Worm (Caenorhabditis elegans) whole organism, L1 larva: ENCODE results near the gene K08F4.3.

Source experiments
- C04F5.9 ChIP-seq: sonication (generic microtip); optimal IDR thresholded peaks from 2 replicates; lab custom pipeline; 2016; ENCODE audit warnings: missing genetic modification characterization, missing compliant biosample characterization
- C34B4.2 ChIP-seq: sonication (generic microtip); optimal IDR thresholded peaks from 2 replicates; lab custom pipeline; 2017; ENCODE audit warnings: mild to moderate bottlenecking, missing genetic modification characterization, missing compliant biosample characterization
- F16B12.6 ChIP-seq: fragments of 150-350 bp; optimal IDR thresholded peaks from 2 replicates; lab custom pipeline; 2014; ENCODE audit warnings: missing biosample characterization, missing genetic modification characterization
- alr-1 ChIP-seq: fragments of 200-800 bp; sonication (Bioruptor generic); optimal IDR thresholded peaks from 2 replicates; lab custom pipeline; 2018; ENCODE audit warnings: borderline replicate concordance, mild to moderate bottlenecking, missing genetic modification characterization, missing compliant biosample characterization
- ama-1 ChIP-seq: fragments of 150-350 bp; optimal IDR thresholded peaks from 2 replicates; lab custom pipeline; 2014
- ceh-82 ChIP-seq, 3 experiments: fragments of 150-350 bp in 1 of 3; sonication (generic microtip) in 2 of 3; optimal IDR thresholded peaks; 2 replicates each; lab custom pipeline; 2014 to 2017; ENCODE audit warnings: missing biosample characterization in 3 of 3, missing genetic modification characterization in 3 of 3
- ceh-88 ChIP-seq: fragments of 200-800 bp; sonication (Bioruptor generic); IDR thresholded peaks from 2 replicates; pipeline ENCODE4 v1.3.6; 2022; ENCODE audit warnings: missing genetic modification characterization, missing compliant biosample characterization
- ces-1 ChIP-seq: fragments of 150-350 bp; optimal IDR thresholded peaks from 2 replicates; lab custom pipeline; 2014; ENCODE audit warnings: missing biosample characterization, missing genetic modification reagents, missing genetic modification characterization
- dpl-1 ChIP-seq, 3 experiments: fragments of 150-350 bp in 2 of 3; sonication (generic microtip) in 1 of 3; optimal IDR thresholded peaks; 2 replicates each; lab custom pipeline; 2014 to 2017; ENCODE audit warnings: missing biosample characterization in 3 of 3, missing genetic modification characterization in 3 of 3, missing genetic modification reagents in 3 of 3
- efl-1 ChIP-seq, 4 experiments: fragments of 150-350 bp; optimal IDR thresholded peaks in 3 of 4; peaks in 1 of 4; 1 replicate in 1 of 4; 2 replicates in 3 of 4; lab custom pipeline; 2014; ENCODE audit warnings: missing biosample characterization in 2 of 4, missing genetic modification characterization in 2 of 4, missing genetic modification reagents in 2 of 4
- egl-13 ChIP-seq: sonication (generic microtip); optimal IDR thresholded peaks from 2 replicates; lab custom pipeline; 2016; ENCODE audit warnings: missing genotype, missing genetic modification reagents, missing genetic modification characterization, missing compliant biosample characterization
- egl-27 ChIP-seq, 2 experiments: fragments of 150-350 bp in 1 of 2; sonication (generic microtip); optimal IDR thresholded peaks; 3 replicates each; lab custom pipeline; 2017 to 2018; ENCODE audit warnings: missing biosample characterization in 2 of 2, missing genetic modification characterization in 2 of 2, missing genetic modification reagents in 2 of 2
- elt-2 ChIP-seq: sonication (generic microtip); optimal IDR thresholded peaks from 2 replicates; lab custom pipeline; 2016; ENCODE audit warnings: missing genetic modification characterization, mild to moderate bottlenecking, inconsistent platforms, missing compliant biosample characterization, missing genetic modification reagents
- elt-3 ChIP-seq, 6 experiments: fragments of 150-350 bp in 1 of 6; sonication (generic microtip); optimal IDR thresholded peaks; 2 replicates each; lab custom pipeline; 2017 to 2018; ENCODE audit warnings: missing biosample characterization in 6 of 6, missing genetic modification characterization in 6 of 6, inconsistent platforms in 1 of 6
- ets-5 ChIP-seq: fragments of 200-800 bp; sonication (Bioruptor generic); IDR thresholded peaks from 2 replicates; pipeline ENCODE4 v1.3.6; 2022; ENCODE audit warnings: missing genetic modification characterization, missing compliant biosample characterization
- grh-1 ChIP-seq: fragments of 200-800 bp; sonication (Bioruptor generic); IDR thresholded peaks from 2 replicates; pipeline ENCODE4 v1.3.6; 2022; ENCODE audit warnings: missing genetic modification reagents, missing genetic modification characterization, missing compliant biosample characterization
- hlh-17 ChIP-seq: fragments of 200-800 bp; sonication (Bioruptor generic); optimal IDR thresholded peaks from 2 replicates; lab custom pipeline; 2018; ENCODE audit warnings: missing genetic modification characterization, mild to moderate bottlenecking, missing compliant biosample characterization, moderate library complexity, borderline replicate concordance
- hlh-4 ChIP-seq: sonication (generic microtip); optimal IDR thresholded peaks from 2 replicates; lab custom pipeline; 2016; ENCODE audit warnings: mild to moderate bottlenecking, missing genetic modification characterization, missing compliant biosample characterization
- hpl-2 ChIP-seq: fragments of 150-350 bp; optimal IDR thresholded peaks from 2 replicates; lab custom pipeline; 2014; ENCODE audit warnings: missing biosample characterization, missing genetic modification reagents, missing genetic modification characterization
- isw-1 ChIP-seq: fragments of 200-800 bp; sonication (Bioruptor generic); IDR thresholded peaks from 2 replicates; pipeline ENCODE4 v1.3.6; 2022; ENCODE audit warnings: missing genetic modification characterization, missing compliant biosample characterization
- lin-13 ChIP-seq: fragments of 150-350 bp; optimal IDR thresholded peaks from 2 replicates; lab custom pipeline; 2014; ENCODE audit warnings: missing biosample characterization, missing genetic modification reagents, missing genetic modification characterization
- lin-14 ChIP-seq: fragments of 200-800 bp; sonication (Bioruptor generic); optimal IDR thresholded peaks from 2 replicates; lab custom pipeline; 2018; ENCODE audit warnings: mild to moderate bottlenecking, missing genetic modification characterization, moderate library complexity, missing compliant biosample characterization
- lin-15B ChIP-seq: fragments of 150-350 bp; sonication (generic microtip); optimal IDR thresholded peaks from 3 replicates; lab custom pipeline; 2014; ENCODE audit warnings: missing biosample characterization, missing genetic modification characterization
- lin-35 ChIP-seq, 2 experiments: fragments of 150-350 bp; optimal IDR thresholded peaks; 2 replicates each; lab custom pipeline; 2014; ENCODE audit warnings: missing biosample characterization in 2 of 2, missing genetic modification characterization in 2 of 2, missing genetic modification reagents in 2 of 2
- mef-2 ChIP-seq: fragments of 150-350 bp; optimal IDR thresholded peaks from 2 replicates; lab custom pipeline; 2014; ENCODE audit warnings: missing biosample characterization, missing genetic modification characterization
- mep-1 ChIP-seq: fragments of 150-350 bp; optimal IDR thresholded peaks from 2 replicates; lab custom pipeline; 2014; ENCODE audit warnings: missing biosample characterization, missing genetic modification characterization
- nhr-12 ChIP-seq: sonication (generic microtip); optimal IDR thresholded peaks from 2 replicates; lab custom pipeline; 2017; ENCODE audit warnings: missing biosample characterization, missing genetic modification characterization
- nhr-28 ChIP-seq: fragments of 150-350 bp; optimal IDR thresholded peaks from 2 replicates; lab custom pipeline; 2014; ENCODE audit warnings: missing biosample characterization, missing genetic modification characterization
- nhr-90 ChIP-seq: sonication (generic microtip); optimal IDR thresholded peaks from 2 replicates; lab custom pipeline; 2016; ENCODE audit warnings: mild to moderate bottlenecking, missing genetic modification characterization, missing compliant biosample characterization; ENCODE audit not compliant: poor library complexity
- pag-3 ChIP-seq: sonication (generic microtip); optimal IDR thresholded peaks from 2 replicates; lab custom pipeline; 2017; ENCODE audit warnings: missing genetic modification characterization, mild to moderate bottlenecking, missing compliant biosample characterization, antibody characterized with exemption, borderline replicate concordance; ENCODE audit not compliant: insufficient read depth
- pax-3 ChIP-seq: fragments of 200-800 bp; sonication (Bioruptor generic); optimal IDR thresholded peaks from 2 replicates; lab custom pipeline; 2018; ENCODE audit warnings: mild to moderate bottlenecking, missing genetic modification characterization, moderate library complexity, missing compliant biosample characterization
- skn-1 ChIP-seq: fragments of 150-350 bp; optimal IDR thresholded peaks from 2 replicates; lab custom pipeline; 2014; ENCODE audit warnings: missing biosample characterization, missing genetic modification characterization
- snu-23 ChIP-seq: sonication (generic microtip); optimal IDR thresholded peaks from 2 replicates; lab custom pipeline; 2016; ENCODE audit warnings: missing genetic modification characterization, missing compliant biosample characterization
- swsn-7 ChIP-seq: sonication (generic microtip); optimal IDR thresholded peaks from 2 replicates; lab custom pipeline; 2016; ENCODE audit warnings: missing genetic modification characterization, missing compliant biosample characterization
- tbx-2 ChIP-seq: sonication (generic microtip); optimal IDR thresholded peaks from 2 replicates; lab custom pipeline; 2016; ENCODE audit warnings: missing genetic modification characterization, missing compliant biosample characterization
- unc-130 ChIP-seq: fragments of 150-350 bp; optimal IDR thresholded peaks from 2 replicates; lab custom pipeline; 2017; ENCODE audit warnings: missing biosample characterization, missing genetic modification characterization, inconsistent platforms
- unc-98 ChIP-seq: fragments of 200-800 bp; sonication (Bioruptor generic); IDR thresholded peaks from 2 replicates; pipeline ENCODE4 v1.3.6; 2022; ENCODE audit warnings: missing genetic modification characterization, missing compliant biosample characterization
- xbp-1 ChIP-seq: sonication (generic microtip); optimal IDR thresholded peaks from 2 replicates; lab custom pipeline; 2016; ENCODE audit warnings: missing genetic modification characterization, missing compliant biosample characterization
- zip-4 ChIP-seq: fragments of 200-800 bp; sonication (Bioruptor generic); optimal IDR thresholded peaks from 2 replicates; lab custom pipeline; 2018; ENCODE audit warnings: mild to moderate bottlenecking, missing genetic modification characterization, moderate library complexity, missing compliant biosample characterization

Gene K08F4.3

DNA sequence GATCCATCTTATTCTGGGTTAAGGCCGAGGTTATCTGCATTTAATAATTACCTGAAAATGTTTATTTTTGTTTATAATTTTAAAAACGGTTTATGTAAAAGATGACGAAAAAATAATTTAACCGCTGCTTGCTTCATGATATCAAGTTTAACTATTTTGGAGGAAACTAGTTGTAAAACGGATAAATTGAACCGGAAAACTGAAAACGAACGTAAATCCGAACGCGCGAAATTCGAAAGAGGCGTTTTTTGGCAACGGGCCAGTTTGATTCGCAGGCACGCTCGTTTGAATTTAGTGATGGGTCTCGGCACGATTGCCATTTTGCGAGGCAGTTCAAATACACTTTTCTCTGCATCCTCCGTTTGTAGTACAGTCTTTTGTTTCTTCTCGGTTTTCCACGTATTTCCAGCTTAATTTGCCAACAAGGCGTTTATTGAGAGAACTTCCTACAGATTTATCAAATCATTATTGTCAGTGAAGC, at the start of gene K08F4.3, which contains the start of gene gtbp-1 (continued):
- no peak for TF ChIP-seq alr-1 (tag; lab: Kevin White, UChicago)
- TF ChIP-seq pag-3 (tag; lab: Kevin White, UChicago): no peak
- TF ChIP-seq F16B12.6 (tag; lab: Kevin White, UChicago): peak; percentile 45
- TF ChIP-seq hpl-2 (GFP tag; lab: Kevin White, UChicago): no peak
- no peak for TF ChIP-seq egl-27 (tag; optimal IDR thresholded peaks at IDR 0.05; lab: Kevin White, UChicago)
- peak; percentile 64 for TF ChIP-seq isw-1 (GFP tag; lab: Robert Waterston, UW)
- no peak for TF ChIP-seq C04F5.9 (tag; lab: Kevin White, UChicago)
- no peak for TF ChIP-seq ama-1 (lab: Kevin White, UChicago)
- TF ChIP-seq elt-3 (tag; optimal IDR thresholded peaks at IDR 0.05; lab: Kevin White, UChicago): peak in 2 of 6 experiments; percentile 3 to 47
- peak in 1 of 3 experiments; percentile 71 for TF ChIP-seq ceh-82 (tag; optimal IDR thresholded peaks at IDR 0.05; lab: Kevin White, UChicago)
- no peak for TF ChIP-seq tbx-2 (tag; lab: Kevin White, UChicago)
- peak; percentile 92 to 94 (median 92) for TF ChIP-seq dpl-1 (GFP tag; optimal IDR thresholded peaks at IDR 0.05; lab: Kevin White, UChicago)
- TF ChIP-seq skn-1 (tag; lab: Kevin White, UChicago): peak; percentile 75
- no peak for TF ChIP-seq ets-5 (GFP tag; lab: Robert Waterston, UW)
- TF ChIP-seq lin-15B: peak; percentile 85
- TF ChIP-seq zip-4 (GFP tag; lab: Kevin White, UChicago): no peak
- no peak for TF ChIP-seq nhr-12 (tag; lab: Kevin White, UChicago)
- TF ChIP-seq grh-1: peak; percentile 38; the same call in 1 of the 2 replicates
- peak; percentile 83 for TF ChIP-seq snu-23
- TF ChIP-seq pax-3: peak; percentile 23
- TF ChIP-seq hlh-4 (tag; lab: Kevin White, UChicago): no peak
- TF ChIP-seq hlh-17 (GFP tag; lab: Kevin White, UChicago): no peak
- TF ChIP-seq nhr-90 (tag; lab: Kevin White, UChicago): peak; percentile 45
- TF ChIP-seq unc-130 (tag; lab: Kevin White, UChicago): peak; percentile 49
- TF ChIP-seq unc-98 (GFP tag; lab: Robert Waterston, UW): no peak
- TF ChIP-seq swsn-7 (tag; lab: Kevin White, UChicago): peak; percentile 48
- TF ChIP-seq C34B4.2 (tag; lab: Kevin White, UChicago): no peak
- TF ChIP-seq mef-2: no peak
- no peak; the same call in 1 of the 2 replicates for TF ChIP-seq ceh-88 (GFP tag; lab: Robert Waterston, UW)
- peak; percentile 92 to 97 for TF ChIP-seq lin-35 (GFP tag; optimal IDR thresholded peaks at IDR 0.05; lab: Kevin White, UChicago)

- TF ChIP-seq elt-2 (tag; lab: Kevin White, UChicago) (no peak), lin-14 (GFP tag; lab: Kevin White, UChicago) (no peak), tbx-2 (tag; lab: Kevin White, UChicago) (no peak), lin-13 (no peak), ces-1 (GFP tag; lab: Kevin White, UChicago) (no peak), nhr-28 (tag; lab: Kevin White, UChicago) (no peak), mep-1 (tag; lab: Kevin White, UChicago) (no peak), efl-1 (optimal IDR thresholded peaks at IDR 0.05; lab: Kevin White, UChicago) (no peak), efl-1 (GFP tag; optimal IDR thresholded peaks at IDR 0.05 in 1 of 2; lab: Kevin White, UChicago) (no peak), xbp-1 (tag; lab: Kevin White, UChicago) (no peak), swsn-7 (tag; lab: Kevin White, UChicago) (no peak), egl-13 (tag; lab: Kevin White, UChicago) (no peak), mef-2 (no peak), isw-1 (GFP tag; lab: Robert Waterston, UW) (no peak)
Observed at ce11 chrIV:10080816-10081215, 48.2 kb upstream of the K08F4.3 start, which contains the start of gene W01B6.6. W01B6.6 (plus strand) TSS chrIV:10081116.
